Worm (Caenorhabditis elegans) whole organism, L4 larva: Measurements from ENCODE around the gene W07G4.7.
A peak's percentile ranks its signal among the peaks of the same experiment; 100 is the strongest.

Source experiments
- F26F4.8 ChIP-seq: fragments of 200-800 bp; sonication (Bioruptor generic); conservative IDR thresholded peaks from 2 replicates; pipeline ENCODE4 v1.3.6; 2022; ENCODE audit warnings: missing genetic modification characterization, missing compliant biosample characterization
- F49E8.2 ChIP-seq: sonication (generic microtip); optimal IDR thresholded peaks from 2 replicates; lab custom pipeline; 2016; ENCODE audit warnings: missing compliant biosample characterization, mild to moderate bottlenecking, missing genetic modification characterization, borderline replicate concordance
- Y48G9A.11 ChIP-seq: fragments of 200-800 bp; sonication (Bioruptor generic); IDR thresholded peaks from 2 replicates; pipeline ENCODE4 v1.3.6; 2022; ENCODE audit warnings: missing genetic modification reagents, missing genetic modification characterization, missing compliant biosample characterization
- ZK546.5 ChIP-seq, 2 experiments: sonication (generic microtip); optimal IDR thresholded peaks; 2 replicates each; lab custom pipeline; 2017; ENCODE audit warnings: missing biosample characterization in 2 of 2, missing genetic modification characterization in 2 of 2
- aha-1 ChIP-seq: fragments of 150-350 bp; peaks from one replicate; lab custom pipeline; 2014; ENCODE audit warnings: missing biosample characterization, missing genetic modification characterization
- ceh-44 ChIP-seq: fragments of 200-800 bp; sonication (Bioruptor generic); IDR thresholded peaks from 2 replicates; pipeline ENCODE4 v1.3.6; 2022; ENCODE audit warnings: missing genetic modification reagents, missing genetic modification characterization, missing compliant biosample characterization
- daf-8 ChIP-seq: fragments of 200-800 bp; sonication (Bioruptor generic); IDR thresholded peaks from 2 replicates; pipeline ENCODE4 v1.3.6; 2022; ENCODE audit warnings: missing genetic modification characterization, missing compliant biosample characterization
- egl-27 ChIP-seq: sonication (generic microtip); optimal IDR thresholded peaks from 3 replicates; lab custom pipeline; 2017; ENCODE audit warnings: missing biosample characterization, missing genetic modification reagents, missing genetic modification characterization
- fkh-10 ChIP-seq: fragments of 150-350 bp; optimal IDR thresholded peaks from 2 replicates; lab custom pipeline; 2014; ENCODE audit warnings: missing biosample characterization, missing genetic modification reagents, missing genetic modification characterization
- fos-1 ChIP-seq: fragments of 150-350 bp; optimal IDR thresholded peaks from 2 replicates; lab custom pipeline; 2014; ENCODE audit warnings: missing biosample characterization, missing genetic modification characterization
- lim-7 ChIP-seq: fragments of 200-800 bp; sonication (Bioruptor generic); IDR thresholded peaks from 2 replicates; pipeline ENCODE4 v1.3.6; 2022; ENCODE audit warnings: missing genetic modification characterization, missing compliant biosample characterization
- lin-1 ChIP-seq: fragments of 200-800 bp; sonication (Bioruptor generic); IDR thresholded peaks from 2 replicates; pipeline ENCODE4 v1.3.6; 2022; ENCODE audit warnings: missing genetic modification reagents, missing genetic modification characterization, missing compliant biosample characterization
- lin-29 ChIP-seq: fragments of 200-800 bp; sonication (Bioruptor generic); IDR thresholded peaks from 2 replicates; pipeline ENCODE4 v1.3.6; 2022; ENCODE audit warnings: missing genetic modification reagents, missing genetic modification characterization, missing compliant biosample characterization
- lin-38 ChIP-seq: fragments of 200-800 bp; sonication (Bioruptor generic); IDR thresholded peaks from 2 replicates; pipeline ENCODE4 v1.3.6; 2022; ENCODE audit warnings: missing genetic modification reagents, missing genetic modification characterization, missing compliant biosample characterization
- lir-3 ChIP-seq: sonication (generic microtip); optimal IDR thresholded peaks from 2 replicates; lab custom pipeline; 2016; ENCODE audit warnings: mild to moderate bottlenecking, missing genetic modification characterization, missing compliant biosample characterization
- madf-9 ChIP-seq: fragments of 200-800 bp; sonication (Bioruptor generic); conservative IDR thresholded peaks from 2 replicates; pipeline ENCODE4 v1.3.6; 2022; ENCODE audit warnings: missing genetic modification reagents, missing genetic modification characterization, missing compliant biosample characterization
- mdl-1 ChIP-seq, 2 experiments: fragments of 150-350 bp in 1 of 2; sonication (generic microtip) in 1 of 2; optimal IDR thresholded peaks; 2 replicates each; lab custom pipeline; 2014 to 2017; ENCODE audit warnings: missing biosample characterization in 2 of 2, missing genetic modification characterization in 2 of 2
- mdt-29 ChIP-seq: fragments of 200-800 bp; sonication (Bioruptor generic); IDR thresholded peaks from 2 replicates; pipeline ENCODE4 v1.3.6; 2022; ENCODE audit warnings: missing genetic modification reagents, missing genetic modification characterization, missing compliant biosample characterization
- nhr-102 ChIP-seq: sonication (generic microtip); optimal IDR thresholded peaks from 2 replicates; lab custom pipeline; 2016; ENCODE audit warnings: mild to moderate bottlenecking, missing genetic modification characterization, moderate library complexity, missing compliant biosample characterization
- nhr-111 ChIP-seq: fragments of 200-800 bp; sonication (Bioruptor generic); optimal IDR thresholded peaks from 2 replicates; lab custom pipeline; 2018; ENCODE audit warnings: mild to moderate bottlenecking, missing genetic modification characterization, missing compliant biosample characterization
- nhr-25 ChIP-seq: sonication (generic microtip); optimal IDR thresholded peaks from 2 replicates; lab custom pipeline; 2017; ENCODE audit warnings: missing genetic modification characterization, mild to moderate bottlenecking, missing compliant biosample characterization, antibody characterized with exemption, moderate library complexity, borderline replicate concordance; ENCODE audit not compliant: insufficient read depth
- nhr-76 ChIP-seq: fragments of 150-350 bp; optimal IDR thresholded peaks from 2 replicates; lab custom pipeline; 2014; ENCODE audit warnings: missing biosample characterization, missing genetic modification characterization
- nhr-77 ChIP-seq: fragments of 150-350 bp; optimal IDR thresholded peaks from 2 replicates; lab custom pipeline; 2014; ENCODE audit warnings: missing biosample characterization, missing genetic modification characterization
- pha-4 ChIP-seq, 2 experiments: fragments of 150-350 bp in 1 of 2; fragments of 200-800 bp in 1 of 2; sonication (Bioruptor generic) in 1 of 2; IDR thresholded peaks in 1 of 2; optimal IDR thresholded peaks in 1 of 2; 2 replicates each; pipeline versions ENCODE4 v1.3.6 to Lab custom; 2014 to 2022; ENCODE audit warnings: missing genetic modification characterization in 2 of 2, missing genetic modification reagents in 2 of 2, missing biosample characterization in 1 of 2, missing compliant biosample characterization in 1 of 2
- php-3 ChIP-seq: fragments of 200-800 bp; sonication (Bioruptor generic); IDR thresholded peaks from 2 replicates; pipeline ENCODE4 v1.3.6; 2022; ENCODE audit warnings: missing genetic modification reagents, missing genetic modification characterization, missing compliant biosample characterization
- pqm-1 ChIP-seq: sonication (generic microtip); optimal IDR thresholded peaks from 2 replicates; lab custom pipeline; 2017; ENCODE audit warnings: missing biosample characterization, missing genetic modification characterization
- rbr-2 ChIP-seq: sonication (generic microtip); optimal IDR thresholded peaks from 2 replicates; lab custom pipeline; 2016; ENCODE audit warnings: missing genotype, missing genetic modification characterization, missing compliant biosample characterization
- sdz-12 ChIP-seq: fragments of 200-800 bp; sonication (Bioruptor generic); optimal IDR thresholded peaks from 2 replicates; lab custom pipeline; 2018; ENCODE audit warnings: mild to moderate bottlenecking, missing genetic modification characterization, missing compliant biosample characterization
- skn-1 ChIP-seq: fragments of 150-350 bp; optimal IDR thresholded peaks from 2 replicates; lab custom pipeline; 2014; ENCODE audit warnings: missing biosample characterization, missing genetic modification characterization
- snpc-4 ChIP-seq: fragments of 150-350 bp; optimal IDR thresholded peaks from 2 replicates; lab custom pipeline; 2014; ENCODE audit warnings: missing biosample characterization, missing genetic modification characterization
- spr-1 ChIP-seq: sonication (generic microtip); optimal IDR thresholded peaks from 2 replicates; lab custom pipeline; 2016; ENCODE audit warnings: mild to moderate bottlenecking, missing genetic modification characterization, missing compliant biosample characterization
- spr-3 ChIP-seq: fragments of 200-800 bp; sonication (Bioruptor generic); optimal IDR thresholded peaks from 2 replicates; lab custom pipeline; 2018; ENCODE audit warnings: mild to moderate bottlenecking, missing genetic modification characterization, missing compliant biosample characterization
- tag-97 ChIP-seq: fragments of 200-800 bp; sonication (Bioruptor generic); IDR thresholded peaks from 2 replicates; pipeline ENCODE4 v1.3.6; 2022; ENCODE audit warnings: missing genetic modification characterization, missing compliant biosample characterization
- unc-39 ChIP-seq: sonication (generic microtip); optimal IDR thresholded peaks from 2 replicates; lab custom pipeline; 2017; ENCODE audit warnings: missing biosample characterization, missing genetic modification characterization
- unc-62 ChIP-seq, 3 experiments: fragments of 150-350 bp in 1 of 3; sonication (generic microtip); optimal IDR thresholded peaks in 2 of 3; peaks in 1 of 3; 1 replicate in 1 of 3; 2 replicates in 2 of 3; lab custom pipeline; 2014 to 2017; ENCODE audit warnings: missing biosample characterization in 3 of 3, missing genetic modification characterization in 3 of 3, missing genetic modification reagents in 3 of 3, missing genotype in 1 of 3
- zfp-2 ChIP-seq: sonication (generic microtip); optimal IDR thresholded peaks from 2 replicates; lab custom pipeline; 2016; ENCODE audit warnings: mild to moderate bottlenecking, missing genetic modification characterization, missing compliant biosample characterization
- zip-11 ChIP-seq: fragments of 200-800 bp; sonication (Bioruptor generic); IDR thresholded peaks from 2 replicates; pipeline ENCODE4 v1.3.6; 2022; ENCODE audit warnings: missing genetic modification characterization, missing compliant biosample characterization
- zip-2 ChIP-seq: fragments of 150-350 bp; optimal IDR thresholded peaks from 2 replicates; lab custom pipeline; 2014; ENCODE audit warnings: missing biosample characterization, missing genetic modification characterization

Gene W07G4.7

DNA sequence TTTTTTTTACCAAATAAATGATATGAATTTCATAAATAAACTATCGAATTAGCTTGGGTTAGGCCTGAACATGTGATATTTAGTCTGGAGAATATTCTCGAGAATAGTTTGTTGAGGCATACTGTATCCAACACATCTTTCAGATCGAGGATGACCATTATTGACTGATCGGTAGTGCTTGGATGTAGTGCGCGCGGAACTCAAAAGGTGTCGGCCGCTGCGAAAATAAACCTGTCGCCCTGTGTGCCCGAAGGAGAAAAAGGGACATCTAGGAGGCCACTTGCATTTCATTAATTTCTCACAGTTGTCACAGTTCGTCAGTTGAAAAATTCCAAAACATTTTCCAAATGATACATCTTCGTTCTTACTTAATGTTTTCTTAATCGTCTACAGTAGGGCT, 29.7 kb upstream of the W07G4.7 start (continued):
- TF ChIP-seq nhr-25 (tag; lab: Kevin White, UChicago) (no peak), nhr-77 (no peak), lim-7 (GFP tag; lab: Robert Waterston, UW) (no peak), aha-1 (tag; lab: Kevin White, UChicago) (peak; percentile 56), spr-1 (tag; lab: Kevin White, UChicago) (no peak), php-3 (no peak), F26F4.8 (GFP tag; lab: Robert Waterston, UW) (no peak), pqm-1 (tag; lab: Kevin White, UChicago) (no peak), madf-9 (GFP tag; lab: Robert Waterston, UW) (no peak), snpc-4 (no peak), lin-29 (no peak)
- TF ChIP-seq, all 104 proteins: peak for 3

DNA sequence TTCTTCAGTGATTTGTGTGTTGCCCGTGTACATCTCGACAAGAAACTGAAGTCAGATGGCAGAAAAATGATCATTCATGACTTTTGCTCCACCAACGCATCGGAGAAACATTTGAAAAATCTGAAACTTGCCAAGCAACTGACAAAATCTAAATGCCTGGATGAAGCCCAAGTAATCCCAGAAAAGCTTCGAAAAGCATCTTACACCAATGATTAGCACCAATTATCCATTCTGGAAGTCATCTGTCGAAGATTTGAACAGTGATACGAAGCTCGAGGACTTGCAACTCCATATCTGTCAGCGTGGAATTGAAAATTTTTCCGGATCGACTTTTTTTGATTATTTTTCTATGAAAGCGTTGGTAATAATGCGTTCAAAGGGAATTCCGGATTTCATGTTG, 28.9 kb upstream of the W07G4.7 start:
- TF ChIP-seq unc-62 (GFP tag; optimal IDR thresholded peaks at IDR 0.05 in 1 of 2; lab: Kevin White, UChicago) (peak in 1 of 2 experiments; percentile 91), unc-62 (tag; optimal IDR thresholded peaks at IDR 0.05; lab: Kevin White, UChicago) (no peak), mdt-29 (no peak)

DNA sequence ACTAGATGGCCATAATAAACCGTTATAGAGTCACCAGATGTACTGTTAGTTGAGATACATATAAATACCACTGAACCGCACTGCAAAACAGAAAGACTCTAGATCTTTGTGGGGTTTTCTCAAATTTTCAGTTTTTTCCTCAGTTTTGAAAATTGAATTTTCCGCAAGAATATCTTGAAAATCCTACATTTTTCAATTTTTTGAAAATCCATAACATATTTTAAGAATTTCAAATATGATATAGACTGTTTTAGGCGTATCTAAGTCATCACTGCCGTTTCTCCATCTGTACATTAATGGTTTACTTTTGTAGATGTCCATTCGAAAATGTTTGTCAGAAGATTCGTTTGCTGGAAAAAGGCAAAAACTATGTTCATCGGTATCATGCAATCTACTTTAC, 27.3 kb upstream of the W07G4.7 start, which contains the start of gene F42E8.1:
Gene F42E8.1, plus strand, starts transcription at position 301 of the 400 bp plus-strand sequence.
- no peak for TF ChIP-seq daf-8 (GFP tag; lab: Robert Waterston, UW)
- no peak for TF ChIP-seq Y48G9A.11 (GFP tag; lab: Robert Waterston, UW)
- TF ChIP-seq unc-39 (tag; lab: Kevin White, UChicago), result no peak
- no peak for TF ChIP-seq ZK546.5 (tag; optimal IDR thresholded peaks at IDR 0.05; lab: Kevin White, UChicago)
- no peak for TF ChIP-seq nhr-111 (GFP tag; lab: Kevin White, UChicago)
- no peak for TF ChIP-seq fkh-10 (GFP tag; lab: Kevin White, UChicago)
- no peak for TF ChIP-seq pha-4 (GFP tag; IDR thresholded peaks at IDR 0.05; lab: Robert Waterston, UW)
- no peak for TF ChIP-seq pha-4 (tag; optimal IDR thresholded peaks at IDR 0.05; lab: Kevin White, UChicago)
- no peak for TF ChIP-seq skn-1 (tag; lab: Kevin White, UChicago)
- no peak for TF ChIP-seq nhr-76 (tag; lab: Kevin White, UChicago)
- TF ChIP-seq F49E8.2 (tag; lab: Kevin White, UChicago), result no peak
- no peak for TF ChIP-seq egl-27 (tag; lab: Kevin White, UChicago)
- no peak for TF ChIP-seq zip-2 (tag; lab: Kevin White, UChicago)
- no peak for TF ChIP-seq nhr-102 (tag; lab: Kevin White, UChicago)
- TF ChIP-seq lir-3 (tag; lab: Kevin White, UChicago), result no peak
- TF ChIP-seq spr-3 (GFP tag; lab: Kevin White, UChicago), result no peak

DNA sequence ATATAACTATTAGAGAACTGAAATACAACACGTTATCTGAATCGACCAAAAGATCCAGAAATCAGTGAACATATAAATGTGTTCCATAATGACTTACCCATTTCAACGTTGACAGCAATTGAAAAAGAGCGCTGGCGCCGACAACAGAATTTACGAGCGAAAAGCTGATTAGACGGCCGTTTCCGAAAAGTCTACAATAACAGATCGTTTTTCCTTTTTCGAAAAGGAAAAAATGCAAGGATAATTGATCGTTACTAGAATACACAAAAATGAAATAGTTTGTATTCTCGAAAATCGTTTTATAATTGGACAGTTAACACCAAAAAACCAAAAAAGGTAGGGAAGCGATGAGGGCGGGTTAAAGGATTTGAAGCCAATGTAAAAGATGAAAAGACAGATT, 19.1 kb upstream of the W07G4.7 start, which contains the start of gene srr-1:
Gene srr-1, minus strand, starts transcription at position 101 of the 400 bp plus-strand sequence.
- TF ChIP-seq ZK546.5 (tag; optimal IDR thresholded peaks at IDR 0.05; lab: Kevin White, UChicago) (no peak), unc-62 (GFP tag; optimal IDR thresholded peaks at IDR 0.05 in 1 of 2; lab: Kevin White, UChicago) (no peak), unc-62 (tag; optimal IDR thresholded peaks at IDR 0.05; lab: Kevin White, UChicago) (no peak), zip-11 (GFP tag; lab: Robert Waterston, UW) (no peak), lin-1 (GFP tag; lab: Robert Waterston, UW) (no peak), lin-38 (no peak), ceh-44 (GFP tag; lab: Robert Waterston, UW) (no peak), mdl-1 (tag; optimal IDR thresholded peaks at IDR 0.05; lab: Kevin White, UChicago) (no peak), tag-97 (GFP tag; lab: Robert Waterston, UW) (no peak), sdz-12 (no peak), zfp-2 (tag; lab: Kevin White, UChicago) (no peak), fos-1 (tag; lab: Kevin White, UChicago) (no peak), rbr-2 (tag; lab: Kevin White, UChicago) (no peak)
